Worm (Caenorhabditis elegans) whole organism, L4 larva: ENCODE measurements around the gene sipa-1.

Source experiments
- T20F7.1 ChIP-seq: fragments of 200-800 bp; sonication (Bioruptor generic); optimal IDR thresholded peaks from 2 replicates; lab custom pipeline; 2018; ENCODE audit warnings: mild to moderate bottlenecking, missing genetic modification characterization, missing compliant biosample characterization
- ZK546.5 ChIP-seq, 2 experiments: sonication (generic microtip); optimal IDR thresholded peaks; 2 replicates each; lab custom pipeline; 2017; ENCODE audit warnings: missing biosample characterization in 2 of 2, missing genetic modification characterization in 2 of 2
- cey-2 ChIP-seq: sonication (generic microtip); optimal IDR thresholded peaks from 3 replicates; lab custom pipeline; 2017; ENCODE audit warnings: missing genetic modification characterization, mild to moderate bottlenecking, missing compliant biosample characterization, antibody characterized with exemption, borderline replicate concordance; ENCODE audit not compliant: insufficient read depth
- daf-12 ChIP-seq: fragments of 150-350 bp; optimal IDR thresholded peaks from 2 replicates; lab custom pipeline; 2014; ENCODE audit warnings: missing biosample characterization, missing genetic modification reagents, missing genetic modification characterization
- dmd-6 ChIP-seq: fragments of 200-800 bp; sonication (Bioruptor generic); IDR thresholded peaks from 2 replicates; pipeline ENCODE4 v1.3.6; 2022; ENCODE audit warnings: missing genetic modification reagents, missing genetic modification characterization, missing compliant biosample characterization
- gei-8 ChIP-seq: fragments of 200-800 bp; sonication (Bioruptor generic); optimal IDR thresholded peaks from 2 replicates; lab custom pipeline; 2018; ENCODE audit warnings: mild to moderate bottlenecking, missing genetic modification characterization, missing compliant biosample characterization
- lin-13 ChIP-seq: fragments of 150-350 bp; optimal IDR thresholded peaks from 2 replicates; lab custom pipeline; 2014; ENCODE audit warnings: missing biosample characterization, missing genetic modification reagents, missing genetic modification characterization
- nhr-11 ChIP-seq: fragments of 150-350 bp; optimal IDR thresholded peaks from 2 replicates; lab custom pipeline; 2014; ENCODE audit warnings: missing biosample characterization, missing genetic modification characterization
- nhr-28 ChIP-seq: fragments of 150-350 bp; optimal IDR thresholded peaks from 2 replicates; lab custom pipeline; 2014; ENCODE audit warnings: missing biosample characterization, missing genetic modification characterization
- spr-1 ChIP-seq: sonication (generic microtip); optimal IDR thresholded peaks from 2 replicates; lab custom pipeline; 2016; ENCODE audit warnings: mild to moderate bottlenecking, missing genetic modification characterization, missing compliant biosample characterization
- unc-39 ChIP-seq: sonication (generic microtip); optimal IDR thresholded peaks from 2 replicates; lab custom pipeline; 2017; ENCODE audit warnings: missing biosample characterization, missing genetic modification characterization
- zag-1 ChIP-seq: fragments of 150-350 bp; optimal IDR thresholded peaks from 2 replicates; lab custom pipeline; 2014; ENCODE audit warnings: missing biosample characterization, missing genetic modification characterization
- ztf-11 ChIP-seq: fragments of 150-350 bp; optimal IDR thresholded peaks from 2 replicates; lab custom pipeline; 2014; ENCODE audit warnings: missing biosample characterization, missing genetic modification characterization

ce11 chrV:11600800-11601199 is 36.3 kb downstream of the sipa-1 start, which contains the start of gene F35B12.9:
- no peak for TF ChIP-seq zag-1 (tag; lab: Kevin White, UChicago)
- no peak for TF ChIP-seq daf-12 (tag; lab: Kevin White, UChicago)
- TF ChIP-seq nhr-28, result no peak
- TF ChIP-seq T20F7.1 (GFP tag; lab: Kevin White, UChicago), result no peak
- TF ChIP-seq dmd-6 (GFP tag; lab: Robert Waterston, UW), result no peak
- TF ChIP-seq ZK546.5 (tag; optimal IDR thresholded peaks at IDR 0.05; lab: Kevin White, UChicago), result no peak
- no peak for TF ChIP-seq ztf-11 (tag; lab: Kevin White, UChicago)
- TF ChIP-seq nhr-11 (tag; lab: Kevin White, UChicago), result no peak
- no peak for TF ChIP-seq unc-39 (tag; lab: Kevin White, UChicago)
- TF ChIP-seq gei-8 (GFP tag; lab: Kevin White, UChicago), result no peak
- TF ChIP-seq cey-2 (tag; lab: Kevin White, UChicago), result no peak
- no peak for TF ChIP-seq spr-1 (tag; lab: Kevin White, UChicago)
- no peak for TF ChIP-seq lin-13
